Fruit fly (Drosophila melanogaster) whole organism, embryonic: ENCODE measurements around the gene Hsp70Ab.

Experiments used
- Asciz ChIP-seq: fragments of 200-800 bp; sonication (Bioruptor generic); optimal IDR thresholded peaks from 2 replicates; lab custom pipeline; 2017; ENCODE audit warnings: missing biosample characterization, mild to moderate bottlenecking, missing genetic modification characterization, missing genetic modification reagents
- Bdp1 ChIP-seq: fragments of 200-800 bp; sonication (Bioruptor generic); optimal IDR thresholded peaks from 3 replicates; lab custom pipeline; 2016; ENCODE audit warnings: missing biosample characterization, missing genetic modification characterization
- CG1024 ChIP-seq: fragments of 200-800 bp; sonication (Bioruptor generic); IDR thresholded peaks from 2 replicates; pipeline ENCODE4 v1.3.6; 2022; ENCODE audit warnings: missing biosample characterization, missing genetic modification characterization
- CG11504 ChIP-seq: fragments of 200-800 bp; sonication (Bioruptor generic); optimal IDR thresholded peaks from 3 replicates; lab custom pipeline; 2019; ENCODE audit warnings: missing biosample characterization, mild to moderate bottlenecking, missing genetic modification characterization, moderate library complexity
- CG14050 ChIP-seq: fragments of 200-800 bp; sonication (Bioruptor generic); IDR thresholded peaks from 3 replicates; pipeline ENCODE4 v1.3.6; 2022; ENCODE audit warnings: missing biosample characterization, missing genetic modification characterization
- CG14667 ChIP-seq: fragments of 200-800 bp; sonication (Bioruptor generic); IDR thresholded peaks from 2 replicates; pipeline ENCODE4 v1.3.6; 2022; ENCODE audit warnings: missing biosample characterization, missing genetic modification characterization
- CG15479 ChIP-seq: fragments of 200-800 bp; sonication (Bioruptor generic); optimal IDR thresholded peaks from 3 replicates; lab custom pipeline; 2019; ENCODE audit warnings: missing biosample characterization, mild to moderate bottlenecking, missing genetic modification characterization, moderate library complexity
- CG17385 ChIP-seq: fragments of 200-800 bp; sonication (Bioruptor generic); optimal IDR thresholded peaks from 3 replicates; lab custom pipeline; 2018; ENCODE audit warnings: missing biosample characterization, mild to moderate bottlenecking, missing genetic modification characterization
- CG17802 ChIP-seq: fragments of 200-800 bp; sonication (Bioruptor generic); optimal IDR thresholded peaks from 2 replicates; lab custom pipeline; 2018; ENCODE audit warnings: missing biosample characterization, mild to moderate bottlenecking, missing genetic modification characterization, moderate library complexity
- CG18011 ChIP-seq: fragments of 200-800 bp; sonication (Bioruptor generic); optimal IDR thresholded peaks from 2 replicates; lab custom pipeline; 2017; ENCODE audit warnings: missing biosample characterization, missing genetic modification characterization, mild to moderate bottlenecking, moderate library complexity, missing genotype
- CG18764 ChIP-seq: fragments of 200-800 bp; sonication (Bioruptor generic); optimal IDR thresholded peaks from 3 replicates; lab custom pipeline; 2016; ENCODE audit warnings: missing biosample characterization, missing genetic modification characterization
- CG2202 ChIP-seq: fragments of 200-800 bp; sonication (Bioruptor generic); optimal IDR thresholded peaks from 2 replicates; lab custom pipeline; 2018; ENCODE audit warnings: missing biosample characterization, mild to moderate bottlenecking, missing genetic modification characterization
- CG2889 ChIP-seq: fragments of 200-800 bp; sonication (Bioruptor generic); IDR thresholded peaks from 3 replicates; pipeline ENCODE4 v1.3.6; 2022; ENCODE audit warnings: missing biosample characterization, missing genetic modification characterization
- CG34422 ChIP-seq: fragments of 200-800 bp; sonication (Bioruptor generic); IDR thresholded peaks from 3 replicates; pipeline ENCODE4 v1.3.6; 2022; ENCODE audit warnings: missing biosample characterization, missing genetic modification characterization
- CG4282 ChIP-seq: fragments of 200-800 bp; sonication (Bioruptor generic); optimal IDR thresholded peaks from 2 replicates; lab custom pipeline; 2016; ENCODE audit warnings: missing biosample characterization, missing genetic modification characterization
- CG4820 ChIP-seq: fragments of 200-800 bp; sonication (Bioruptor generic); optimal IDR thresholded peaks from 3 replicates; lab custom pipeline; 2016; ENCODE audit warnings: missing biosample characterization, missing genetic modification characterization
- CG6254 ChIP-seq: fragments of 200-800 bp; sonication (Bioruptor generic); optimal IDR thresholded peaks from 3 replicates; lab custom pipeline; 2017; ENCODE audit warnings: mild to moderate bottlenecking, missing biosample characterization, missing genetic modification reagents, missing genetic modification characterization
- CG6654 ChIP-seq: fragments of 200-800 bp; sonication (Bioruptor generic); optimal IDR thresholded peaks from 2 replicates; lab custom pipeline; 2017; ENCODE audit warnings: missing biosample characterization, mild to moderate bottlenecking, missing genetic modification characterization
- CG7271 ChIP-seq: fragments of 200-800 bp; sonication (Bioruptor generic); optimal IDR thresholded peaks from 2 replicates; lab custom pipeline; 2018; ENCODE audit warnings: missing biosample characterization, mild to moderate bottlenecking, missing genetic modification characterization, moderate library complexity
- CG8478 ChIP-seq: fragments of >200 bp; optimal IDR thresholded peaks from 2 replicates; lab custom pipeline; 2018
- CG8765 ChIP-seq: fragments of 200-800 bp; sonication (Bioruptor generic); IDR thresholded peaks from 2 replicates; pipeline ENCODE4 v1.3.6; 2022; ENCODE audit warnings: missing biosample characterization, missing genetic modification characterization
- CG8924 ChIP-seq: fragments of 200-800 bp; optimal IDR thresholded peaks from 3 replicates; lab custom pipeline; 2019; ENCODE audit warnings: missing biosample characterization, mild to moderate bottlenecking, missing genetic modification characterization, moderate library complexity
- CG8944 ChIP-seq: fragments of 200-800 bp; sonication (Bioruptor generic); optimal IDR thresholded peaks from 3 replicates; lab custom pipeline; 2016; ENCODE audit warnings: missing biosample characterization, missing genetic modification characterization
- CG9727 ChIP-seq: fragments of 200-800 bp; sonication (Bioruptor generic); optimal IDR thresholded peaks from 3 replicates; lab custom pipeline; 2017; ENCODE audit warnings: missing biosample characterization, mild to moderate bottlenecking, missing genetic modification characterization
- D19B ChIP-seq: fragments of 200-800 bp; sonication (Bioruptor generic); optimal IDR thresholded peaks from 2 replicates; lab custom pipeline; 2017; ENCODE audit warnings: missing biosample characterization, mild to moderate bottlenecking, missing genetic modification characterization
- Dip3 ChIP-seq: fragments of 200-800 bp; sonication (Bioruptor generic); optimal IDR thresholded peaks from 3 replicates; lab custom pipeline; 2016; ENCODE audit warnings: missing biosample characterization, missing genetic modification characterization
- Drgx ChIP-seq: fragments of 200-800 bp; sonication (Bioruptor generic); IDR thresholded peaks from 2 replicates; pipeline ENCODE4 v1.3.6; 2022; ENCODE audit warnings: missing biosample characterization, missing genetic modification characterization
- E2f1 ChIP-seq: fragments of 200-800 bp; sonication (Bioruptor generic); IDR thresholded peaks from 2 replicates; pipeline ENCODE4 v1.3.6; 2022; ENCODE audit warnings: missing biosample characterization, missing genetic modification characterization
- Hmr ChIP-seq: fragments of 200-800 bp; sonication (Bioruptor generic); optimal IDR thresholded peaks from 3 replicates; lab custom pipeline; 2017; ENCODE audit warnings: mild to moderate bottlenecking, missing biosample characterization, missing genetic modification reagents, missing genetic modification characterization
- Lpt ChIP-seq: fragments of >200 bp; optimal IDR thresholded peaks from 2 replicates; lab custom pipeline; 2018; ENCODE audit warnings: missing biosample characterization, missing genetic modification characterization
- Mad ChIP-seq: fragments of 200-800 bp; sonication (Bioruptor generic); optimal IDR thresholded peaks from 2 replicates; lab custom pipeline; 2016; ENCODE audit warnings: missing biosample characterization, missing genetic modification characterization
- NC2α ChIP-seq: fragments of 200-800 bp; sonication (Bioruptor generic); optimal IDR thresholded peaks from 2 replicates; lab custom pipeline; 2016; ENCODE audit warnings: missing biosample characterization, missing genetic modification characterization
- Ravus ChIP-seq: fragments of 200-800 bp; sonication (Bioruptor generic); IDR thresholded peaks from 2 replicates; pipeline ENCODE4 v1.3.6; 2022; ENCODE audit warnings: missing biosample characterization, missing genetic modification characterization
- Ssrp ChIP-seq: fragments of 200-800 bp; sonication (Bioruptor generic); optimal IDR thresholded peaks from 2 replicates; lab custom pipeline; 2018; ENCODE audit warnings: missing biosample characterization, mild to moderate bottlenecking, missing genetic modification characterization, moderate library complexity
- ash1 ChIP-seq: fragments of 200-800 bp; sonication (Bioruptor generic); optimal IDR thresholded peaks from 2 replicates; lab custom pipeline; 2018; ENCODE audit warnings: missing biosample characterization, mild to moderate bottlenecking, missing genetic modification characterization
- ato ChIP-seq: fragments of 200-800 bp; sonication (Bioruptor generic); IDR thresholded peaks from 2 replicates; pipeline ENCODE4 v1.3.6; 2022; ENCODE audit warnings: missing biosample characterization, missing genetic modification characterization; ENCODE audit not compliant: partially characterized antibody
- cg ChIP-seq: fragments of 200-800 bp; sonication (Bioruptor generic); optimal IDR thresholded peaks from 3 replicates; lab custom pipeline; 2019; ENCODE audit warnings: missing biosample characterization, mild to moderate bottlenecking, missing genetic modification characterization, moderate library complexity
- chif ChIP-seq, 2 experiments: fragments of 200-800 bp; sonication (Bioruptor generic); optimal IDR thresholded peaks; 3 replicates each; lab custom pipeline; 2016; ENCODE audit warnings: missing biosample characterization in 2 of 2, missing genetic modification characterization in 2 of 2
- chinmo ChIP-seq: fragments of 200-800 bp; sonication (Bioruptor generic); IDR thresholded peaks from 4 replicates; pipeline ENCODE4 v1.3.6; 2022; ENCODE audit warnings: missing biosample characterization, missing genetic modification characterization; ENCODE audit not compliant: partially characterized antibody
- gcm ChIP-seq: fragments of 200-800 bp; sonication (Bioruptor generic); optimal IDR thresholded peaks from 2 replicates; lab custom pipeline; 2019; ENCODE audit warnings: missing biosample characterization, mild to moderate bottlenecking, missing genetic modification characterization, moderate library complexity
- kah ChIP-seq: fragments of 200-800 bp; sonication (Bioruptor generic); optimal IDR thresholded peaks from 2 replicates; lab custom pipeline; 2018; ENCODE audit warnings: missing biosample characterization, mild to moderate bottlenecking, missing genetic modification characterization
- klu ChIP-seq: fragments of 200-800 bp; sonication (Bioruptor generic); IDR thresholded peaks from 2 replicates; pipeline ENCODE4 v1.3.6; 2022; ENCODE audit warnings: missing biosample characterization, missing genetic modification characterization
- nmo ChIP-seq: fragments of 200-800 bp; sonication (Bioruptor generic); optimal IDR thresholded peaks from 2 replicates; lab custom pipeline; 2018; ENCODE audit warnings: missing biosample characterization, mild to moderate bottlenecking, missing genetic modification characterization, moderate library complexity
- pan ChIP-seq, 4 experiments: fragments of >200 bp in 3 of 4; fragments of 200-800 bp in 1 of 4; sonication (Bioruptor generic) in 1 of 4; optimal IDR thresholded peaks in 3 of 4; IDR thresholded peaks in 1 of 4; 2 replicates each; pipeline versions ENCODE4 v1.3.6 to Lab custom; 2017 to 2022; ENCODE audit warnings: missing biosample characterization in 2 of 4, missing genetic modification characterization in 2 of 4, mixed read lengths in 1 of 4
- prd ChIP-seq, 3 experiments: fragments of >200 bp in 2 of 3; fragments of 200-800 bp in 1 of 3; sonication (Bioruptor generic) in 1 of 3; optimal IDR thresholded peaks in 2 of 3; IDR thresholded peaks in 1 of 3; 2 replicates in 2 of 3; 3 replicates in 1 of 3; pipeline versions ENCODE4 v1.3.6 to Lab custom; 2017 to 2022; ENCODE audit warnings: missing biosample characterization in 1 of 3, missing genetic modification characterization in 1 of 3
- ranshi ChIP-seq: fragments of 200-800 bp; sonication (Bioruptor generic); IDR thresholded peaks from 2 replicates; pipeline ENCODE4 v1.3.6; 2022; ENCODE audit warnings: missing biosample characterization, missing genetic modification characterization
- sd ChIP-seq: fragments of 200-800 bp; sonication (Bioruptor generic); optimal IDR thresholded peaks from 3 replicates; lab custom pipeline; 2018; ENCODE audit warnings: missing biosample characterization, mild to moderate bottlenecking, missing genetic modification characterization, moderate library complexity
- sqz ChIP-seq: fragments of 200-800 bp; sonication (Bioruptor generic); optimal IDR thresholded peaks from 3 replicates; lab custom pipeline; 2018; ENCODE audit warnings: missing biosample characterization, mild to moderate bottlenecking, missing genetic modification characterization

Gene Hsp70Ab

DNA sequence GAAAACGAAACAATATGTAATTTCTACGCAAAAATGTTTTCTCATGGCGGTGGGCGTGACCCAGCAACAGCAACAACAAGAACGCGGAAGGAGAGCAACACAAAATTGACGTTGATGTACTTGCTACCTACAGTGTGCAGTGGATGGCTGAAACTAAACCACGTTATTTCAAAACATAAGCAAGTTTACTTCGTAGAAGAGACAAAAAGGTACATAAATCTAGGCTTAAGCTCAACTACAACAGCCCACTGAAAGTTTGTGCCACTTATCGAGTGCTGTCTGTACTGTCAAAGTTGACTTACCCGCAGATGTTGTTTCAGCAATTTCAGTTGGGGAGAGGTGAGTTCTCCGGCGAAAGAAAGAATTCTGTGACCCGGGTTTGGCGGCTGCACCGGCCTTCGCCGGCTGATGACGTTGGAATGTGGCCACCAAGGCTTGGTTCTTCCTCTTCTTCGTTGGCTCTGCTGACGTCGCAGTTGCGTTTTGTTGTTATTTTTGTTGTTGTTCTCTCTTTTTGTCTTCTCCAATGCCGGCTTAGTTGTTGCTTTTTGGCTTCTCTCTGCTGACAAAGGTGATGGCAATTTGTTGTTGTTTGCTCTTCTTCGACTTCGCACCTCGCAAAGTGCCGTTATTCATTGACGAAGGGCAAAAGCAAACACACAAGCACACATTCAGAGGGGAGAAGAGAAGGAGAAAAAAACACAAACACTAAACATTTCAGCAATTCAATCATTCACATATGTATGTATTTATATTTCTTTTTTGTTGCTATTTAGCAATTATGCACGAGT, 11.1 kb upstream of the Hsp70Ab start (continued):
- TF ChIP-seq sd (tag; lab: Kevin White, UChicago) (peak; percentile 74), Ravus (GFP tag; lab: Robert Waterston, UW) (no peak), cg (GFP tag; lab: Kevin White, UChicago) (no peak), Bdp1 (GFP tag; lab: Kevin White, UChicago) (no peak), CG17802 (tag; lab: Kevin White, UChicago) (no peak), CG4820 (GFP tag; lab: Kevin White, UChicago) (no peak), CG6254 (no peak), Hmr (GFP tag; lab: Kevin White, UChicago) (peak; percentile 26), CG18011 (GFP tag; lab: Kevin White, UChicago) (no peak), CG34422 (GFP tag; lab: Robert Waterston, UW) (peak; percentile 8; the same call in 1 of the 3 replicates), CG15479 (GFP tag; lab: Kevin White, UChicago) (no peak), sqz (GFP tag; lab: Kevin White, UChicago) (peak; percentile 16), E2f1 (peak; percentile 42; the same call in 1 of the 2 replicates), CG7271 (tag; lab: Kevin White, UChicago) (no peak), kah (no peak), CG18764 (GFP tag; lab: Kevin White, UChicago) (no peak), Ssrp (no peak), CG8944 (no peak), CG8765 (no peak), CG14050 (no peak), CG2889 (no peak), NC2α (no peak), chif (GFP tag; optimal IDR thresholded peaks at IDR 0.05; lab: Kevin White, UChicago) (no peak), CG8924 (tag; lab: Kevin White, UChicago) (no peak), Dip3 (GFP tag; lab: Kevin White, UChicago) (peak; percentile 8), CG17385 (GFP tag; lab: Kevin White, UChicago) (no peak), Mad (no peak), ranshi (GFP tag; lab: Robert Waterston, UW) (peak; percentile 62; the same call in 1 of the 2 replicates), Asciz (GFP tag; lab: Kevin White, UChicago) (no peak), CG8478 (no peak), prd (optimal IDR thresholded peaks at IDR 0.05; lab: Kevin White, UChicago) (no peak), prd (GFP tag; IDR thresholded peaks at IDR 0.05; lab: Robert Waterston, UW) (peak; percentile 56; the same call in 2 of the 3 replicates), D19B (GFP tag; lab: Kevin White, UChicago) (no peak), pan (optimal IDR thresholded peaks at IDR 0.05; lab: Kevin White, UChicago) (no peak), pan (GFP tag; optimal IDR thresholded peaks at IDR 0.05 in 1 of 2, IDR thresholded peaks at IDR 0.05 in 1 of 2) (peak in 1 of 2 experiments; percentile 44), CG6654 (GFP tag; lab: Kevin White, UChicago) (no peak), CG14667 (GFP tag; lab: Robert Waterston, UW) (0 out of 2 replicates have a peak, but pooled peaks have one; percentile 20), CG1024 (GFP tag; lab: Robert Waterston, UW) (0 out of 2 replicates have a peak, but pooled peaks have one; percentile 5), nmo (GFP tag; lab: Kevin White, UChicago) (peak; percentile 4), CG9727 (GFP tag; lab: Kevin White, UChicago) (no peak), ash1 (GFP tag; lab: Kevin White, UChicago) (no peak), klu (GFP tag; lab: Robert Waterston, UW) (no peak), CG2202 (tag; lab: Kevin White, UChicago) (no peak), CG4282 (no peak), ato (GFP tag; lab: Robert Waterston, UW) (no peak), Drgx (GFP tag; lab: Robert Waterston, UW) (peak; percentile 46; the same call in 1 of the 2 replicates), CG11504 (tag; lab: Kevin White, UChicago) (peak; percentile 29), Lpt (GFP tag; lab: Kevin White, UChicago) (no peak), gcm (GFP tag; lab: Kevin White, UChicago) (no peak), chinmo (GFP tag; lab: Robert Waterston, UW) (0 out of 4 replicates have a peak, but pooled peaks have one; percentile 56)
